Fruit fly (Drosophila melanogaster): ENCODE data around the gene Pfdn1.

The Pfdn1 gene

DNA sequence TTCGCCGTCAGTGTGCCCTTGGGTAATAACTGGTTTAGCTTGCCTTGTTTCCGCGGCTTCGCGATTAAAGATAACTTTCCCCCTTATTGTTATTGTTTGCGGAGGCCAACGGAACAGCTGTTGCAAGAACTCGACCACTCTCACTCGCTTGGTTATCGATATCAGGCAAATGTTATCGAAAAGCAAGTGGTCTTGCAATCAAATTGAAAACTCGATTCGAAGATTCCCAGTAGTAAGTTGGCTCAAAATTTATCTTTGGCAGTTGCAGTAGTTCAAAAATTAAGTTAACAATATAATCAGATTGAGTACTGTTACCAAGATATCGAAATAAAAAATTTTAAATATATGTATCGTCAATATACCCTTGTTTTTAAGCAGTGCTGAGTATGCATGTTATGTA lies 3.1 kb upstream of the Pfdn1 start, which contains the start of the genes Fbw5 and CG9147 (continued):
- TF ChIP-seq ash1 (GFP tag; optimal IDR thresholded peaks at IDR 0.05) (peak; percentile 97), mirr (GFP tag; optimal IDR thresholded peaks at IDR 0.05) (peak; percentile 97), CG10654 (GFP tag; optimal IDR thresholded peaks at IDR 0.05) (peak; percentile 99), ems (GFP tag; optimal IDR thresholded peaks at IDR 0.05) (peak; percentile 99), CG6854 (GFP tag; optimal IDR thresholded peaks at IDR 0.05) (peak; percentile 98), CG8944 (GFP tag; optimal IDR thresholded peaks at IDR 0.05) (peak; percentile 99), chn (GFP tag; optimal IDR thresholded peaks at IDR 0.05) (peak; percentile 100), pros (GFP tag; optimal IDR thresholded peaks at IDR 0.05) (peak; percentile 67), CG9609 (GFP tag; optimal IDR thresholded peaks at IDR 0.05) (peak; percentile 99), CG10366 (GFP tag; IDR thresholded peaks at IDR 0.05) (peak; percentile 100), CG30431 (GFP tag; optimal IDR thresholded peaks at IDR 0.05) (peak; percentile 99), CG8089 (GFP tag; optimal IDR thresholded peaks at IDR 0.05) (peak; percentile 99), br (optimal IDR thresholded peaks at IDR 0.05) (no peak), tll (GFP tag; optimal IDR thresholded peaks at IDR 0.05) (peak in 1 of 2 experiments; percentile 85), CG2712 (tag; optimal IDR thresholded peaks at IDR 0.05) (peak; percentile 99), Jarid2 (GFP tag; optimal IDR thresholded peaks at IDR 0.05) (peak; percentile 89), crp (GFP tag; optimal IDR thresholded peaks at IDR 0.05) (peak; percentile 83 to 91), dm (GFP tag; optimal IDR thresholded peaks at IDR 0.05) (peak; percentile 99), tgo (GFP tag; IDR thresholded peaks at IDR 0.05) (peak; percentile 100), lilli (GFP tag; optimal IDR thresholded peaks at IDR 0.05) (peak; percentile 100), gro (GFP tag; optimal IDR thresholded peaks at IDR 0.05) (peak; percentile 100), CG32767 (GFP tag; IDR thresholded peaks at IDR 0.05) (peak; percentile 100), fd102C (GFP tag; optimal IDR thresholded peaks at IDR 0.05) (peak; percentile 99), Bteb2 (GFP tag; optimal IDR thresholded peaks at IDR 0.05) (peak; percentile 99), CG14050 (GFP tag; IDR thresholded peaks at IDR 0.05) (peak; percentile 100), Sry-β (GFP tag; optimal IDR thresholded peaks at IDR 0.05) (peak; percentile 75), Ravus (GFP tag; IDR thresholded peaks at IDR 0.05) (peak; percentile 99), CHES-1-like (GFP tag; optimal IDR thresholded peaks at IDR 0.05) (peak; percentile 99), nmo (GFP tag; optimal IDR thresholded peaks at IDR 0.05) (peak; percentile 100), CG10267 (tag; optimal IDR thresholded peaks at IDR 0.05) (peak; percentile 98), Sox102F (GFP tag; optimal IDR thresholded peaks at IDR 0.05) (peak; percentile 100), chif (GFP tag; optimal IDR thresholded peaks at IDR 0.05) (peak; percentile 99 to 100), B-H1 (GFP tag; IDR thresholded peaks at IDR 0.05) (peak; percentile 99), usp (GFP tag; optimal IDR thresholded peaks at IDR 0.05) (no peak), gfzf (GFP tag; optimal IDR thresholded peaks at IDR 0.05) (peak; percentile 45), D (optimal IDR thresholded peaks at IDR 0.05) (no peak), D (GFP tag; optimal IDR thresholded peaks at IDR 0.05) (peak; percentile 99), fu2 (GFP tag; optimal IDR thresholded peaks at IDR 0.05) (peak; percentile 99), CG6654 (GFP tag; optimal IDR thresholded peaks at IDR 0.05) (peak; percentile 91), tin (GFP tag; optimal IDR thresholded peaks at IDR 0.05) (peak; percentile 99), nau (GFP tag; optimal IDR thresholded peaks at IDR 0.05) (no peak), CG13287 (GFP tag; IDR thresholded peaks at IDR 0.05; ENCODE audit: partially characterized antibody) (peak; percentile 81), Usf (GFP tag; optimal IDR thresholded peaks at IDR 0.05) (peak; percentile 99), CG11456 (GFP tag; IDR thresholded peaks at IDR 0.05) (peak; percentile 100), hb (GFP tag; IDR thresholded peaks at IDR 0.05; ENCODE audit: partially characterized antibody) (no peak), BtbVII (GFP tag; optimal IDR thresholded peaks at IDR 0.05) (peak; percentile 98), Gug (GFP tag; IDR thresholded peaks at IDR 0.05) (peak; percentile 99), CG7928 (GFP tag; optimal IDR thresholded peaks at IDR 0.05) (peak; percentile 84), CG9727 (GFP tag; optimal IDR thresholded peaks at IDR 0.05) (peak; percentile 100), wek (GFP tag; optimal IDR thresholded peaks at IDR 0.05) (peak; percentile 97), CG11723 (GFP tag; optimal IDR thresholded peaks at IDR 0.05) (peak; percentile 99)

Measured in whole organism, embryonic.